Worm (Caenorhabditis elegans): Measurements from ENCODE around the gene F38B6.6.

ce11 chrX:6736358-6736991, 46.6 kb upstream of the F38B6.6 start:
- no peak for TF ChIP-seq egl-27 (tag; optimal IDR thresholded peaks at IDR 0.05)
- TF ChIP-seq nhr-25 (tag; optimal IDR thresholded peaks at IDR 0.05; ENCODE audit: borderline replicate concordance, insufficient read depth) = peak; percentile 63

Data from whole organism, L4 larva.